Fruit fly (Drosophila melanogaster) S2 (cell line): ENCODE measurements around the gene Lamtor5.

Experiments
- CG8478 ChIP-seq: fragments of >200 bp; optimal IDR thresholded peaks from 2 replicates; lab custom pipeline; 2018
- CTCF ChIP-seq, 2 experiments: fragments of >200 bp; optimal IDR thresholded peaks; 2 replicates each; lab custom pipeline; 2018

DNA sequence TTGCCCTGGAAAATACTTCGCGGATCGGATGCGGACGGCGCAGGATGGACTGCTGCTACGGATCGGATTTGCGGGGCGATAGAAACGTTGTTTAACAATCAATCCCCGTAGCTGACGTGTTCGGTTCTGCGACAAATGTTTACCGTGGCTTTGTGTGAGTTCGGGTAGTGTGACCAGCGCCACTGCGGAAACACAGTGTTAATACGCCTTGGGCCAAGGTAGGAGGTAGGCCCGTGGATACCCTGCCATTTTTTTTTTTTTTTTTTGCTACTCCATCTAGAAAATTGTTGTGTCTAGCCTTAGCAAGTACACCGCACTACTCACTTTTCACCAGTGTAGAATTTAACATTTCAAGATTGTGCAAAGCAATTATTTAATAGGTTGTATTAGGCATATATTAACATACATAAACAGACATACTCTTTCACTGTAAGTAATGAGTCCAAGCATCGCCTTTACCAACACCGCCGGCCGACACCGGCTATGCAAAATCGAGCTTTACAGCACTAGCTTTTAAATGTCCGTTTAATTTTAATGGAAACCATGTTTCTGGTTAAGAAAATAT, 2.9 kb upstream of the Lamtor5 start, which contains the start of gene deltaCOP:
- TF ChIP-seq CG8478 (no peak), CTCF (optimal IDR thresholded peaks at IDR 0.05; lab: Kevin White, UChicago) (no peak)
